Fruit fly (Drosophila melanogaster) whole organism, prepupa: ENCODE measurements around the gene B9d2.

ENCODE experiments used
- Blimp-1 ChIP-seq: fragments of 200-800 bp; sonication (Bioruptor generic); optimal IDR thresholded peaks from 3 replicates; lab custom pipeline; 2017; ENCODE audit warnings: missing biosample characterization, missing genetic modification characterization, mild to moderate bottlenecking, moderate library complexity, missing genetic modification reagents
- CG10631 ChIP-seq: fragments of 200-800 bp; sonication (Bioruptor generic); optimal IDR thresholded peaks from 2 replicates; lab custom pipeline; 2016; ENCODE audit warnings: missing biosample characterization, missing genetic modification characterization
- CG11762 ChIP-seq: fragments of 200-800 bp; sonication (Bioruptor generic); optimal IDR thresholded peaks from 3 replicates; lab custom pipeline; 2016; ENCODE audit warnings: missing biosample characterization, missing genetic modification characterization; ENCODE audit not compliant: insufficient read depth
- CG15336 ChIP-seq: fragments of 200-800 bp; sonication (Bioruptor generic); IDR thresholded peaks from 2 replicates; pipeline ENCODE4 v1.3.6; 2022; ENCODE audit warnings: missing biosample characterization, missing genetic modification characterization
- CG16779 ChIP-seq: fragments of 200-800 bp; sonication (Bioruptor generic); optimal IDR thresholded peaks from 3 replicates; lab custom pipeline; 2017; ENCODE audit warnings: missing biosample characterization, mild to moderate bottlenecking, missing genetic modification characterization
- CG32006 ChIP-seq: fragments of 200-800 bp; sonication (Bioruptor generic); optimal IDR thresholded peaks from 3 replicates; lab custom pipeline; 2017; ENCODE audit warnings: missing biosample characterization, mild to moderate bottlenecking, missing genetic modification characterization
- CG34406 ChIP-seq: fragments of 200-800 bp; sonication (Bioruptor generic); optimal IDR thresholded peaks from 3 replicates; lab custom pipeline; 2016; ENCODE audit warnings: missing biosample characterization, missing genetic modification characterization
- CG3919 ChIP-seq: fragments of 200-800 bp; sonication (Bioruptor generic); optimal IDR thresholded peaks from 3 replicates; lab custom pipeline; 2016; ENCODE audit warnings: missing biosample characterization, missing genetic modification characterization
- CG4318 ChIP-seq: fragments of 200-800 bp; sonication (Bioruptor generic); optimal IDR thresholded peaks from 3 replicates; lab custom pipeline; 2017; ENCODE audit warnings: missing biosample characterization, mild to moderate bottlenecking, missing genetic modification characterization
- CG6163 ChIP-seq: fragments of 200-800 bp; sonication (Bioruptor generic); IDR thresholded peaks from 3 replicates; pipeline ENCODE4 v1.3.6; 2022; ENCODE audit warnings: missing biosample characterization, missing genetic modification characterization
- CG6276 ChIP-seq: fragments of 200-800 bp; sonication (Bioruptor generic); optimal IDR thresholded peaks from 2 replicates; lab custom pipeline; 2017; ENCODE audit warnings: missing biosample characterization, mild to moderate bottlenecking, missing genetic modification characterization
- CG6808 ChIP-seq: fragments of 200-800 bp; sonication (Bioruptor generic); optimal IDR thresholded peaks from 3 replicates; lab custom pipeline; 2017; ENCODE audit warnings: missing biosample characterization, missing genetic modification characterization, mild to moderate bottlenecking, moderate library complexity, missing genetic modification reagents
- CG7368 ChIP-seq: fragments of 200-800 bp; sonication (Bioruptor generic); optimal IDR thresholded peaks from 3 replicates; lab custom pipeline; 2016; ENCODE audit warnings: missing biosample characterization, missing genetic modification characterization
- CG8119 ChIP-seq: fragments of 200-800 bp; sonication (Bioruptor generic); IDR thresholded peaks from 3 replicates; pipeline ENCODE4 v1.3.6; 2022; ENCODE audit warnings: missing biosample characterization, missing genetic modification characterization
- CG8319 ChIP-seq: fragments of 200-800 bp; sonication (Bioruptor generic); optimal IDR thresholded peaks from 3 replicates; lab custom pipeline; 2016; ENCODE audit warnings: missing biosample characterization, missing genetic modification characterization
- CG8632 ChIP-seq: fragments of 200-800 bp; sonication (Bioruptor generic); optimal IDR thresholded peaks from 3 replicates; lab custom pipeline; 2016; ENCODE audit warnings: missing biosample characterization, missing genetic modification characterization
- Eip93F ChIP-seq: fragments of 200-800 bp; sonication (Bioruptor generic); optimal IDR thresholded peaks from 2 replicates; lab custom pipeline; 2016; ENCODE audit warnings: missing biosample characterization, mild to moderate bottlenecking, missing genetic modification characterization
- Ets21C ChIP-seq: fragments of 200-800 bp; sonication (Bioruptor generic); optimal IDR thresholded peaks from 3 replicates; lab custom pipeline; 2016; ENCODE audit warnings: missing biosample characterization, missing genetic modification characterization
- Ets96B ChIP-seq: fragments of 200-800 bp; optimal IDR thresholded peaks from 2 replicates; lab custom pipeline; 2019; ENCODE audit warnings: missing biosample characterization, mild to moderate bottlenecking, missing genetic modification characterization, moderate library complexity
- Gug ChIP-seq: fragments of 200-800 bp; sonication (Bioruptor generic); IDR thresholded peaks from 2 replicates; pipeline ENCODE4 v1.3.6; 2022; ENCODE audit warnings: missing biosample characterization, missing genetic modification characterization
- Hr39 ChIP-seq: fragments of 200-800 bp; sonication (Bioruptor generic); optimal IDR thresholded peaks from 2 replicates; lab custom pipeline; 2016; ENCODE audit warnings: missing biosample characterization, missing genetic modification characterization
- Hr4 ChIP-seq: fragments of 200-800 bp; sonication (Bioruptor generic); optimal IDR thresholded peaks from 3 replicates; lab custom pipeline; 2016; ENCODE audit warnings: missing biosample characterization, missing genetic modification characterization
- OdsH ChIP-seq: fragments of 200-800 bp; sonication (Bioruptor generic); optimal IDR thresholded peaks from 3 replicates; lab custom pipeline; 2016; ENCODE audit warnings: missing biosample characterization, missing genetic modification characterization
- Smox ChIP-seq: fragments of 200-800 bp; sonication (Bioruptor generic); optimal IDR thresholded peaks from 3 replicates; lab custom pipeline; 2016; ENCODE audit warnings: missing biosample characterization, missing genetic modification characterization
- Sox102F ChIP-seq: fragments of 200-800 bp; sonication (Bioruptor generic); optimal IDR thresholded peaks from 2 replicates; lab custom pipeline; 2016; ENCODE audit warnings: missing biosample characterization, mild to moderate bottlenecking, missing genetic modification characterization
- Sox14 ChIP-seq: fragments of 200-800 bp; sonication (Bioruptor generic); optimal IDR thresholded peaks from 3 replicates; lab custom pipeline; 2016; ENCODE audit warnings: missing biosample characterization, missing genetic modification characterization
- achi ChIP-seq: fragments of 200-800 bp; sonication (Bioruptor generic); optimal IDR thresholded peaks from 3 replicates; lab custom pipeline; 2016; ENCODE audit warnings: missing biosample characterization, missing genetic modification characterization
- acj6 ChIP-seq: fragments of 200-800 bp; sonication (Bioruptor generic); optimal IDR thresholded peaks from 3 replicates; lab custom pipeline; 2016; ENCODE audit warnings: missing biosample characterization, missing genetic modification characterization
- cyc ChIP-seq: fragments of 200-800 bp; sonication (Bioruptor generic); optimal IDR thresholded peaks from 3 replicates; lab custom pipeline; 2016; ENCODE audit warnings: missing biosample characterization, missing genetic modification characterization
- dac ChIP-seq: fragments of 200-800 bp; sonication (Bioruptor generic); optimal IDR thresholded peaks from 2 replicates; lab custom pipeline; 2017; ENCODE audit warnings: missing biosample characterization, mild to moderate bottlenecking, missing genetic modification characterization
- eg ChIP-seq: fragments of 200-800 bp; sonication (Bioruptor generic); IDR thresholded peaks from 3 replicates; pipeline ENCODE4 v1.3.6; 2022; ENCODE audit warnings: missing biosample characterization, missing genetic modification characterization
- esn ChIP-seq: fragments of 200-800 bp; sonication (Bioruptor generic); optimal IDR thresholded peaks from 2 replicates; lab custom pipeline; 2016; ENCODE audit warnings: missing biosample characterization, mild to moderate bottlenecking, missing genetic modification characterization, moderate library complexity
- fd59A ChIP-seq: fragments of 200-800 bp; sonication (Bioruptor generic); optimal IDR thresholded peaks from 2 replicates; lab custom pipeline; 2017; ENCODE audit warnings: missing biosample characterization, mild to moderate bottlenecking, missing genetic modification characterization, missing genetic modification reagents
- fkh ChIP-seq: fragments of 200-800 bp; sonication (Bioruptor generic); optimal IDR thresholded peaks from 3 replicates; lab custom pipeline; 2017; ENCODE audit warnings: missing biosample characterization, mild to moderate bottlenecking, missing genetic modification characterization, moderate library complexity
- lz ChIP-seq: fragments of 200-800 bp; sonication (Bioruptor generic); optimal IDR thresholded peaks from 3 replicates; lab custom pipeline; 2016; ENCODE audit warnings: missing biosample characterization, missing genetic modification characterization
- net ChIP-seq: fragments of 200-800 bp; sonication (Bioruptor generic); optimal IDR thresholded peaks from 3 replicates; lab custom pipeline; 2016; ENCODE audit warnings: missing biosample characterization, missing genetic modification characterization
- pdm3 ChIP-seq: fragments of 200-800 bp; sonication (Bioruptor generic); optimal IDR thresholded peaks from 3 replicates; lab custom pipeline; 2016; ENCODE audit warnings: missing biosample characterization, missing genetic modification characterization
- ss ChIP-seq, 2 experiments: fragments of 200-800 bp; sonication (Bioruptor generic); optimal IDR thresholded peaks; 2 replicates in 1 of 2; 3 replicates in 1 of 2; lab custom pipeline; 2017 to 2018; ENCODE audit warnings: mild to moderate bottlenecking in 2 of 2, missing biosample characterization in 2 of 2, missing genetic modification characterization in 2 of 2, moderate library complexity in 1 of 2
- svp ChIP-seq: fragments of 200-800 bp; sonication (Bioruptor generic); peaks from one replicate; lab custom pipeline; 2016; ENCODE audit warnings: missing biosample characterization, missing genetic modification characterization
- vri ChIP-seq: fragments of 200-800 bp; sonication (Bioruptor generic); optimal IDR thresholded peaks from 3 replicates; lab custom pipeline; 2016; ENCODE audit warnings: missing biosample characterization, mild to moderate bottlenecking, missing genetic modification characterization

B9d2 gene

DNA sequence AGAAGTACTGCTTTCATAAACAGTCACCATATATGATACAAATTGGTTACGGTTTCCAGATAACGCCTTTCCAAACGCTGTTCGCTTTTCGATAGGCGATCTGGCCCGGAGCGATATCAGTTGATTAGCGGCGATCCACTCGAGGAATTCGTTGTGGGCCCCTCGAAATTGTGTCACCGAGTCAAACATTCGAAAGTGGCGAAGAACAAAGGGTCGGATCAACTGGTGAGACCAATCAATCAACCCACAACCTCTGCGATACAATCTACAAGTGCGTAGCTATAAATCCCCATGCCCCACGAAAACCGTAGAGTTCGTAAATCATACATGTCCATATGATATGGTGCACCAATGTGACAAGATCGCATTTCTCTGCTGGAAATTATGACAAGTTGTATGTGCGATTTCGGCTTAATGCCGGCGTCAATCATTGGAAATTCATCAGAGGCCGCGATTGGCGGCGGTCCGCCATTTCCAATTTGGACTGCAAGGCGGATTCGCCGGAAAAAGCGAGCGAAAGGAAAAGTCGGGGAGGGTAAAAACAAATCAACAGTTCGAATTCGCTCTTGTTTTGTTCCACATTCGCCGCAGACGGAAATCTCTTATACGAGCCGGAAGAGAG, 47.8 kb upstream of the B9d2 start:
- TF ChIP-seq vri (GFP tag; lab: Kevin White, UChicago) (peak; percentile 24), CG15336 (GFP tag; lab: Robert Waterston, UW) (no peak)

DNA sequence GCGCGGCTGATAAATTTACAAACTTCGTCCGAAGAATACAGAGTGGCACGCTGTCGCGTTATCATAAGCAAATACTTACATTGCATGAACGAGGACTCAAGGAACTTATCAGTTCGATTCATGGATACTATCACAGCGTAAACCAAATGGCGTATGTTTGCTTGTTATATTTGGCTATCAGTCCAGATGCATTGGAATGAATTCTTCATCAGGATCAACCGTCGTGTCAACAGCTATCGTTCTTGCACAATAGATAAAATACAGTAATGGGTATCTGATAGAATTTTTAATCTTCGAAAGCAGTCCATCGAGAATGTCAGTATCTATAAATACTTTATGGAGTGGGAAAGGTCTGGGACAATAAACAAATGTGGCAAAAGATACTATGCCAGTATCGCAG, 46.7 kb upstream of the B9d2 start:
- TF ChIP-seq cyc (GFP tag; lab: Kevin White, UChicago), result no peak
- peak; percentile 60 for TF ChIP-seq fkh (GFP tag; lab: Kevin White, UChicago)
- no peak for TF ChIP-seq svp
- TF ChIP-seq, all 60 proteins: peak for 1

DNA sequence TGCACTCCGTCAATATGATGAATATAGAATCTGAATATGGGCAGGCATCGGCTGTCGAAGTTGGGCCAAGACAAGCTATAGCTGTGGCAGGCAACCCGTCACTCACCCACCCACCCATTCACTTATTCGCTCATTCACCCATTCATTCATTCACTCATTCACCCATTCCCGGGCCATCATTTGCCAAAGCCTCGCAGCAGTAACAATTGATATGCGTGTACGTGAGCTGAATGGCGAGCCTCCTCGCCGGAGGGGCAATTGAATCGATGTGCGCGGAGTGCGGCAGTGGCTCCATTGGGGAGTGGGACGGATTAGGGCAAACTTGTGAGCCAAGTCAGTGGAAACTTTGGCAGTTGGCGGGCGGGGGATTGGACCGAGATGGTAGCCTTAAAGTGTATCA, 46.0 kb upstream of the B9d2 start:
- TF ChIP-seq CG10631 (GFP tag; lab: Kevin White, UChicago) (no peak), Ets21C (GFP tag; lab: Kevin White, UChicago) (no peak), Hr4 (no peak), lz (no peak), CG7368 (GFP tag; lab: Kevin White, UChicago) (no peak)
- TF ChIP-seq, all 60 proteins: peak for 0

DNA sequence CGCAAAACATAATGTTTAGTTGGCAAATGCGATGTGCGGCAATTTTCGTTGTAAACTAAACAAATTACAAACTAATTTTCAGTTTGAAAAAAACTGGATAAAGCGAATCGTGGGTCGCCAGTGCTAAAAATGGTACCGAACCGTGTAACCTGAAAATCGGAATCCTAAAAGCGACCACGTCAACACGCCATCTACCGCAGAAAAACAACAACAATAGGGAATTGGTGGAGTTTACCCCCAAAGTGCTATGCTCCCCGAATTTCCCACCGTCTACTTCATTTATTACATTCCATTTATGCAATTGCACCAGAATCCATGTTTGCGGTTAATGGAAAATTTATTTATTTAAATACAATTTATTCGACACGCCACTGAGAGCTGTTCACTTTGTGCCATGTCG, 42.5 kb upstream of the B9d2 start:
- no peak for TF ChIP-seq Gug
- TF ChIP-seq CG6276 (GFP tag; lab: Kevin White, UChicago), result no peak
- TF ChIP-seq lz, result no peak
- TF ChIP-seq CG34406 (GFP tag; lab: Kevin White, UChicago), result no peak
- no peak for TF ChIP-seq Smox (GFP tag; lab: Kevin White, UChicago)
- no peak for TF ChIP-seq OdsH (GFP tag; lab: Kevin White, UChicago)
- TF ChIP-seq Ets96B (tag; lab: Kevin White, UChicago), result no peak
- no peak for TF ChIP-seq CG8119 (GFP tag; lab: Robert Waterston, UW)
- no peak for TF ChIP-seq CG32006 (GFP tag; lab: Kevin White, UChicago)
- no peak for TF ChIP-seq svp
- TF ChIP-seq net, result no peak
- no peak for TF ChIP-seq achi (GFP tag; lab: Kevin White, UChicago)
- TF ChIP-seq CG8632 (GFP tag; lab: Kevin White, UChicago), result no peak
- no peak for TF ChIP-seq Sox14 (GFP tag; lab: Kevin White, UChicago)
- TF ChIP-seq CG3919 (GFP tag; lab: Kevin White, UChicago), result no peak
- TF ChIP-seq CG16779 (tag; lab: Kevin White, UChicago), result no peak
- TF ChIP-seq acj6 (GFP tag; lab: Kevin White, UChicago), result no peak
- TF ChIP-seq CG6808 (GFP tag; lab: Kevin White, UChicago), result no peak
- no peak for TF ChIP-seq fd59A (GFP tag; lab: Kevin White, UChicago)
- no peak for TF ChIP-seq esn (GFP tag; lab: Kevin White, UChicago)

DNA sequence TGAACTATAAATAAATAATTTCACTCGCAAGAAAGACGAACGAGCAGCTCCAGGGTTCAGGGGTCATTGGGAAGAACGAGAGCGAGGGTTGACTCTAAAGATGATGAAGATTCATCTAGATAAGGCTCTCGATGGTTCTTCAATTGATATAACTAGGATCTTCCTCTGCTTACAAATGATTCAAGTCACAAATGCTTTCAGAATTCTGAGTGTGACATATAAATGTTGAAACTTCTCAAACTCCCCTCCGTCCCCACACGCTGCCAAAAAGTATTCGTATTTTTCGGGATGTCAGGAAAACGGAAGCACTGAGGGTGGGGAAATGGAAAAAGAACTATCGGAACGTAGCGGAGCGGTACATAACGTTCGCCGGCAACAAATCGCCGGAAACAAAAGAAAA, 40.7 kb upstream of the B9d2 start:
- TF ChIP-seq CG6276 (GFP tag; lab: Kevin White, UChicago) (no peak), dac (GFP tag; lab: Kevin White, UChicago) (no peak), svp (peak; percentile 66)

DNA sequence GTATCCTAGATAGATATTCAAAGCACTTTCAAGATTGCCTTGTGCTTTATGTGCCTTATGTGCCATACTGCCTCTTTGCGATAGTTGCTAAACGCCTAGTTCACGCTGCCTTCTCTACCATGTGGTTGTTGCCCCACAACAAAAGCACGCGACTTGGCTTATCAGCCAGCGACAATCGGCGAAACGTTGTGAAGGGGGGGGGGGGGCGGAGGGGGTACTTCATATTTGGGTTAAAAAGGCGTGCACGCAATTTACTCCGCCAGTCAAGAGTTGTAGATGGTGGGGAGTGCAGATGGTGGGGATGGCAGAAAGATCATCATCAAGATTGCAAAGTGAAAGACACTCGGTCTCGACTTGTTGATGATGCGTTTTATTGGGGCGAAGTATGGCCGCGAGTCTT, 38.7 kb upstream of the B9d2 start:
- TF ChIP-seq CG6276 (GFP tag; lab: Kevin White, UChicago) (no peak), cyc (GFP tag; lab: Kevin White, UChicago) (no peak), pdm3 (GFP tag; lab: Kevin White, UChicago) (no peak), Ets21C (GFP tag; lab: Kevin White, UChicago) (no peak), Hr4 (no peak), Sox14 (GFP tag; lab: Kevin White, UChicago) (no peak), ss (GFP tag; optimal IDR thresholded peaks at IDR 0.05; lab: Kevin White, UChicago) (peak in 1 of 2 experiments; percentile 84), Eip93F (no peak), CG8632 (GFP tag; lab: Kevin White, UChicago) (no peak), CG8319 (no peak), eg (GFP tag; lab: Robert Waterston, UW) (0 out of 3 replicates have a peak, but pooled peaks have one; percentile 6), CG34406 (GFP tag; lab: Kevin White, UChicago) (no peak), Sox102F (GFP tag; lab: Kevin White, UChicago) (no peak), CG4318 (GFP tag; lab: Kevin White, UChicago) (no peak), CG6163 (GFP tag; lab: Robert Waterston, UW) (0 out of 3 replicates have a peak, but pooled peaks have one; percentile 20), CG7368 (GFP tag; lab: Kevin White, UChicago) (no peak), lz (no peak), Hr39 (GFP tag; lab: Kevin White, UChicago) (no peak), fkh (GFP tag; lab: Kevin White, UChicago) (no peak), Blimp-1 (no peak), CG11762 (no peak), CG3919 (GFP tag; lab: Kevin White, UChicago) (no peak)
